Fruit fly (Drosophila melanogaster): ENCODE results near the gene side-III.

- TF ChIP-seq Myc (optimal IDR thresholded peaks at IDR 0.05): no peak
- no peak for TF ChIP-seq Sin3A (optimal IDR thresholded peaks at IDR 0.05)
- TF ChIP-seq psq (optimal IDR thresholded peaks at IDR 0.05): no peak
These were observed 48.0 kb upstream of the side-III start for dm6 chr3R:6007123-6008000.
